Worm (Caenorhabditis elegans) whole organism, mixed stage, embryonic: ENCODE results near the gene gcy-34.

ENCODE experiments used
- mab-5 ChIP-seq: fragments of 150-350 bp; optimal IDR thresholded peaks from 2 replicates; lab custom pipeline; 2014; ENCODE audit warnings: missing biosample characterization, missing genetic modification characterization
- nhr-12 ChIP-seq: fragments of 150-350 bp; optimal IDR thresholded peaks from 2 replicates; lab custom pipeline; 2014; ENCODE audit warnings: missing biosample characterization, missing genetic modification characterization

DNA sequence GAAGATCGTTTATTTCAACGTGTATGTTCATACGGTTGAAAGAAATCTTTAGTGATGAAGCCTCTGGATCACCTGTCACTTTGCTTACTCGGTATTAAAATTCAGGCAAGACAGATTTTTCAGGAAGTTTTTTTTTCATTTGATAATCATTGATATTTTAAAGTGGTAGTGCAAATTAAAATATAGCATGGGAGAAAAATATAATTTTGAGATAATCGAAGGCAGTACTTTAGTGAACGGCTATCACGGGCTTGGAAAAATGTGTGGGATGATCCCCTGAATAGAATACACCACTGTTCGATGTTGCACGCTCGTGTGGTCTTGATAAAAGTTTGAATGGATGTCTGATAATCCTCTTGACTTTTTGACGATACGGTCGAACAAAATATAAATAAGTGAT, 41.7 kb upstream of the gcy-34 start:
- TF ChIP-seq mab-5 (tag; lab: Kevin White, UChicago) (no peak), nhr-12 (no peak)
